Worm (Caenorhabditis elegans) whole organism, young adult: ENCODE measurements around the gene srx-120.

ENCODE experiments used
- B0261.1 ChIP-seq: sonication (generic microtip); optimal IDR thresholded peaks from 2 replicates; lab custom pipeline; 2016; ENCODE audit warnings: mild to moderate bottlenecking, missing genetic modification characterization, moderate library complexity, missing compliant biosample characterization
- B0336.3 ChIP-seq: fragments of 200-800 bp; sonication (Bioruptor generic); IDR thresholded peaks from 2 replicates; pipeline ENCODE4 v1.3.6; 2022; ENCODE audit warnings: missing genetic modification characterization, missing compliant biosample characterization
- F10E7.11 ChIP-seq: sonication (generic microtip); optimal IDR thresholded peaks from 2 replicates; lab custom pipeline; 2017; ENCODE audit warnings: mild to moderate bottlenecking, missing genetic modification characterization, moderate library complexity, missing compliant biosample characterization
- F33H1.4 ChIP-seq: fragments of 200-800 bp; sonication (Bioruptor generic); IDR thresholded peaks from 2 replicates; pipeline ENCODE4 v1.3.6; 2022; ENCODE audit warnings: missing genetic modification reagents, missing genetic modification characterization, missing compliant biosample characterization
- K12H6.12 ChIP-seq: fragments of 200-800 bp; sonication (Bioruptor generic); optimal IDR thresholded peaks from 2 replicates; lab custom pipeline; 2018; ENCODE audit warnings: mild to moderate bottlenecking, missing genetic modification characterization, missing compliant biosample characterization
- T07F8.4 ChIP-seq: sonication (generic microtip); optimal IDR thresholded peaks from 2 replicates; lab custom pipeline; 2016; ENCODE audit warnings: mild to moderate bottlenecking, missing genetic modification characterization, moderate library complexity, missing compliant biosample characterization
- Y56A3A.18 ChIP-seq: fragments of 200-800 bp; sonication (Bioruptor generic); IDR thresholded peaks from 2 replicates; pipeline ENCODE4 v1.3.6; 2022; ENCODE audit warnings: missing genetic modification reagents, missing genetic modification characterization, missing compliant biosample characterization
- Y67H2A.10 ChIP-seq: fragments of 200-800 bp; sonication (Bioruptor generic); conservative IDR thresholded peaks from 2 replicates; pipeline ENCODE4 v1.3.6; 2022; ENCODE audit warnings: missing genetic modification reagents, missing genetic modification characterization, missing compliant biosample characterization
- atf-7 ChIP-seq: sonication (generic microtip); optimal IDR thresholded peaks from 2 replicates; lab custom pipeline; 2017; ENCODE audit warnings: mild to moderate bottlenecking, missing genetic modification characterization, missing compliant biosample characterization
- attf-3 ChIP-seq: fragments of 200-800 bp; sonication (Bioruptor generic); conservative IDR thresholded peaks from 2 replicates; pipeline ENCODE4 v1.3.6; 2022; ENCODE audit warnings: missing genetic modification reagents, missing genetic modification characterization, missing compliant biosample characterization
- attf-5 ChIP-seq: fragments of 200-800 bp; sonication (Bioruptor generic); optimal IDR thresholded peaks from 2 replicates; lab custom pipeline; 2018; ENCODE audit warnings: mild to moderate bottlenecking, missing genetic modification characterization, missing compliant biosample characterization
- attf-6 ChIP-seq: fragments of 200-800 bp; sonication (Bioruptor generic); IDR thresholded peaks from 2 replicates; pipeline ENCODE4 v1.3.6; 2022; ENCODE audit warnings: missing genetic modification reagents, missing genetic modification characterization, missing compliant biosample characterization
- bed-1 ChIP-seq: fragments of 200-800 bp; sonication (Bioruptor generic); IDR thresholded peaks from 2 replicates; pipeline ENCODE4 v1.3.6; 2022; ENCODE audit warnings: missing genetic modification reagents, missing genetic modification characterization, missing compliant biosample characterization
- cebp-2 ChIP-seq: fragments of 200-800 bp; sonication (Bioruptor generic); IDR thresholded peaks from 2 replicates; pipeline ENCODE4 v1.3.6; 2022; ENCODE audit warnings: missing genetic modification characterization, missing compliant biosample characterization
- dpl-1 ChIP-seq: fragments of 150-350 bp; optimal IDR thresholded peaks from 2 replicates; lab custom pipeline; 2014; ENCODE audit warnings: missing biosample characterization, missing genetic modification reagents, missing genetic modification characterization
- ekl-4 ChIP-seq: fragments of 200-800 bp; sonication (Bioruptor generic); IDR thresholded peaks from 2 replicates; pipeline ENCODE4 v1.3.6; 2022; ENCODE audit warnings: missing genetic modification reagents, missing genetic modification characterization, missing compliant biosample characterization
- ets-4 ChIP-seq: fragments of 200-800 bp; sonication (Bioruptor generic); optimal IDR thresholded peaks from 2 replicates; lab custom pipeline; 2018; ENCODE audit warnings: mild to moderate bottlenecking, missing genetic modification characterization, missing compliant biosample characterization
- gei-17 ChIP-seq: fragments of 200-800 bp; sonication (Bioruptor generic); optimal IDR thresholded peaks from 2 replicates; lab custom pipeline; 2018; ENCODE audit warnings: mild to moderate bottlenecking, missing genetic modification characterization, missing compliant biosample characterization
- hmg-20 ChIP-seq: fragments of 200-800 bp; sonication (Bioruptor generic); IDR thresholded peaks from 2 replicates; pipeline ENCODE4 v1.3.6; 2022; ENCODE audit warnings: missing genetic modification reagents, missing genetic modification characterization, missing compliant biosample characterization
- lag-1 ChIP-seq: fragments of 200-800 bp; sonication (Bioruptor generic); IDR thresholded peaks from 2 replicates; pipeline ENCODE4 v1.3.6; 2022; ENCODE audit warnings: missing genetic modification reagents, missing genetic modification characterization, missing compliant biosample characterization
- let-607 ChIP-seq, 2 experiments: fragments of 200-800 bp in 1 of 2; sonication (Bioruptor generic) in 1 of 2; sonication (generic microtip) in 1 of 2; optimal IDR thresholded peaks; 2 replicates each; lab custom pipeline; 2016 to 2018; ENCODE audit warnings: mild to moderate bottlenecking in 2 of 2, missing compliant biosample characterization in 2 of 2, missing genetic modification characterization in 2 of 2, moderate library complexity in 2 of 2, missing genotype in 1 of 2
- lin-54 ChIP-seq: fragments of 200-800 bp; sonication (Bioruptor generic); optimal IDR thresholded peaks from 2 replicates; lab custom pipeline; 2018; ENCODE audit warnings: mild to moderate bottlenecking, missing genetic modification characterization, missing compliant biosample characterization
- madf-3 ChIP-seq: fragments of 200-800 bp; sonication (Bioruptor generic); IDR thresholded peaks from 2 replicates; pipeline ENCODE4 v1.3.6; 2022; ENCODE audit warnings: missing genetic modification reagents, missing genetic modification characterization, missing compliant biosample characterization
- mcd-1 ChIP-seq: fragments of 200-800 bp; sonication (Bioruptor generic); IDR thresholded peaks from 2 replicates; pipeline ENCODE4 v1.3.6; 2022; ENCODE audit warnings: missing genetic modification reagents, missing genetic modification characterization, missing compliant biosample characterization
- nhr-120 ChIP-seq: fragments of 200-800 bp; sonication (Bioruptor generic); IDR thresholded peaks from 2 replicates; pipeline ENCODE4 v1.3.6; 2022; ENCODE audit warnings: missing genetic modification characterization, missing compliant biosample characterization
- nhr-27 ChIP-seq: fragments of 200-800 bp; sonication (Bioruptor generic); optimal IDR thresholded peaks from 2 replicates; lab custom pipeline; 2018; ENCODE audit warnings: mild to moderate bottlenecking, missing genetic modification characterization, moderate library complexity, missing compliant biosample characterization
- nhr-80 ChIP-seq: sonication (generic microtip); optimal IDR thresholded peaks from 2 replicates; lab custom pipeline; 2016; ENCODE audit warnings: missing genetic modification characterization, missing compliant biosample characterization
- rcor-1 ChIP-seq: fragments of 200-800 bp; sonication (Bioruptor generic); IDR thresholded peaks from 2 replicates; pipeline ENCODE4 v1.3.6; 2022; ENCODE audit warnings: missing genetic modification reagents, missing genetic modification characterization, missing compliant biosample characterization
- repo-1 ChIP-seq: sonication (generic microtip); optimal IDR thresholded peaks from 2 replicates; lab custom pipeline; 2017; ENCODE audit warnings: mild to moderate bottlenecking, missing genetic modification characterization, missing compliant biosample characterization
- snpc-1.3 ChIP-seq: sonication (generic microtip); optimal IDR thresholded peaks from 2 replicates; lab custom pipeline; 2017; ENCODE audit warnings: missing genetic modification characterization, mild to moderate bottlenecking, missing compliant biosample characterization, antibody characterized with exemption, moderate library complexity, missing genotype, missing genetic modification reagents; ENCODE audit not compliant: insufficient read depth
- sptf-2 ChIP-seq: fragments of 200-800 bp; sonication (Bioruptor generic); optimal IDR thresholded peaks from 2 replicates; lab custom pipeline; 2018; ENCODE audit warnings: mild to moderate bottlenecking, missing genetic modification characterization, missing compliant biosample characterization
- tlf-1 ChIP-seq: fragments of 200-800 bp; sonication (Bioruptor generic); optimal IDR thresholded peaks from 2 replicates; lab custom pipeline; 2018; ENCODE audit warnings: mild to moderate bottlenecking, missing genetic modification characterization, missing compliant biosample characterization
- unc-62 ChIP-seq: fragments of 150-350 bp; optimal IDR thresholded peaks from 2 replicates; lab custom pipeline; 2014; ENCODE audit warnings: missing biosample characterization, missing genetic modification reagents, missing genetic modification characterization
- zfh-2 ChIP-seq: fragments of 200-800 bp; sonication (Bioruptor generic); conservative IDR thresholded peaks from 2 replicates; pipeline ENCODE4 v1.3.6; 2022; ENCODE audit warnings: missing genetic modification reagents, missing genetic modification characterization, missing compliant biosample characterization
- ztf-25 ChIP-seq: fragments of 200-800 bp; sonication (Bioruptor generic); IDR thresholded peaks from 2 replicates; pipeline ENCODE4 v1.3.6; 2022; ENCODE audit warnings: missing genetic modification reagents, missing genetic modification characterization, missing compliant biosample characterization

Gene srx-120

ce11 chrII:12494556-12495131 lies 36.4 kb upstream of the srx-120 start, which contains the start of gene col-85 (continued):
- 0 out of 2 replicates have a peak, but pooled peaks have one; percentile 77 for TF ChIP-seq bed-1 (GFP tag; lab: Robert Waterston, UW)
- TF ChIP-seq ets-4 (GFP tag; lab: Kevin White, UChicago): no peak
- peak; percentile 5 for TF ChIP-seq gei-17 (GFP tag; lab: Kevin White, UChicago)
- TF ChIP-seq T07F8.4 (tag; lab: Kevin White, UChicago): peak; percentile 85
- peak; percentile 77; the same call in 1 of the 2 replicates for TF ChIP-seq madf-3 (GFP tag; lab: Robert Waterston, UW)
- TF ChIP-seq hmg-20 (GFP tag; lab: Robert Waterston, UW): peak; percentile 67
- peak; percentile 50 for TF ChIP-seq repo-1 (tag; lab: Kevin White, UChicago)
- TF ChIP-seq let-607 (tag; optimal IDR thresholded peaks at IDR 0.05; lab: Kevin White, UChicago): peak; percentile 3 to 56
- TF ChIP-seq Y67H2A.10 (GFP tag; lab: Robert Waterston, UW): no peak
- TF ChIP-seq snpc-1.3 (tag; lab: Kevin White, UChicago): peak; percentile 87
- TF ChIP-seq dpl-1: peak; percentile 24
- peak; percentile 78 for TF ChIP-seq F10E7.11 (tag; lab: Kevin White, UChicago)
- peak; percentile 56; the same call in 1 of the 2 replicates for TF ChIP-seq attf-6 (GFP tag; lab: Robert Waterston, UW)
- peak; percentile 72 for TF ChIP-seq ekl-4 (GFP tag; lab: Robert Waterston, UW)
- TF ChIP-seq nhr-80 (tag; lab: Kevin White, UChicago): peak; percentile 39
- peak; percentile 93 for TF ChIP-seq ztf-25 (GFP tag; lab: Robert Waterston, UW)
- TF ChIP-seq attf-3 (GFP tag; lab: Robert Waterston, UW): peak; percentile 77
- peak; percentile 56; the same call in 1 of the 2 replicates for TF ChIP-seq Y56A3A.18 (GFP tag; lab: Robert Waterston, UW)
- peak; percentile 85 for TF ChIP-seq rcor-1
- no peak for TF ChIP-seq unc-62
- peak; percentile 78 for TF ChIP-seq lin-54 (GFP tag; lab: Kevin White, UChicago)

ce11 chrII:12496981-12497380 lies 34.1 kb upstream of the srx-120 start, which contains the start of gene T21B4.3:
T21B4.3 (minus strand) TSS chrII:12497081.
- no peak for TF ChIP-seq nhr-80 (tag; lab: Kevin White, UChicago)
- TF ChIP-seq attf-5 (GFP tag; lab: Kevin White, UChicago): no peak
- no peak for TF ChIP-seq atf-7 (tag; lab: Kevin White, UChicago)
- TF ChIP-seq B0261.1: no peak
- no peak for TF ChIP-seq cebp-2 (GFP tag; lab: Robert Waterston, UW)
- no peak for TF ChIP-seq tlf-1
- TF ChIP-seq nhr-27 (tag; lab: Kevin White, UChicago): no peak
- TF ChIP-seq B0336.3 (GFP tag; lab: Robert Waterston, UW): no peak
- no peak for TF ChIP-seq sptf-2
- no peak for TF ChIP-seq lag-1 (GFP tag; lab: Robert Waterston, UW)
- no peak for TF ChIP-seq F33H1.4 (GFP tag; lab: Robert Waterston, UW)
- no peak for TF ChIP-seq nhr-120 (GFP tag; lab: Robert Waterston, UW)
- TF ChIP-seq K12H6.12 (tag; lab: Kevin White, UChicago): no peak

DNA sequence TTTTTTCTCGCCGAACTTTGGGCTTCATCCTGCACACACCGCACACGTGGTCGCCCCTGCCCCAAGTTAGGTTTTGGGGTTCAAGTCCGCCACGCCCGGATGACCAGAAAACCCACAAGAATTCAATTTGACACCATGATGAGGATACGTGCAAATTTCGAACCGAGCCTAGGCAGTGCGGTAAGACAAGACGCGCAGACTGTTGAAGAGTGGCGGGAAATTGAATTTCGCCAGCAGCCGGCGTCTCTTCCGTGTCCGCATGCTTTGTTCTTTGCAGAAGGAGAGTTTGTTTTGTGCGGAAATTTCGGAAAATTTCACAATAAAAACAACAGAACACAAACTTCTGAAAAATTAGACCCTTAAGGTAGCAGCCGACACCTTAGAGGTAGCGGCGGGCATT lies 31.1 kb upstream of the srx-120 start:
- TF ChIP-seq mcd-1 (no peak), zfh-2 (GFP tag; lab: Robert Waterston, UW) (peak; percentile 42; the same call in 1 of the 2 replicates)
